Fruit fly (Drosophila melanogaster) whole organism, embryonic: ENCODE data around the gene CG7536.

Source experiments
- Ada2b ChIP-seq: fragments of 200-800 bp; sonication (Bioruptor generic); IDR thresholded peaks from 2 replicates; pipeline ENCODE4 v1.3.6; 2022; ENCODE audit warnings: missing biosample characterization, missing genetic modification characterization
- Asciz ChIP-seq: fragments of 200-800 bp; sonication (Bioruptor generic); optimal IDR thresholded peaks from 2 replicates; lab custom pipeline; 2017; ENCODE audit warnings: missing biosample characterization, mild to moderate bottlenecking, missing genetic modification characterization, missing genetic modification reagents
- CG10274 ChIP-seq: fragments of 200-800 bp; sonication (Bioruptor generic); optimal IDR thresholded peaks from 3 replicates; lab custom pipeline; 2017; ENCODE audit warnings: missing biosample characterization, mild to moderate bottlenecking, missing genetic modification characterization
- CG10959 ChIP-seq: fragments of 200-800 bp; sonication (Bioruptor generic); IDR thresholded peaks from 2 replicates; pipeline ENCODE4 v1.3.6; 2022; ENCODE audit warnings: missing biosample characterization, missing genetic modification characterization
- CG11456 ChIP-seq: fragments of 200-800 bp; sonication (Bioruptor generic); IDR thresholded peaks from 3 replicates; pipeline ENCODE4 v1.3.6; 2022; ENCODE audit warnings: missing biosample characterization, missing genetic modification characterization
- CG12942 ChIP-seq: fragments of 200-800 bp; sonication (Bioruptor generic); optimal IDR thresholded peaks from 3 replicates; lab custom pipeline; 2016; ENCODE audit warnings: missing biosample characterization, missing genetic modification characterization
- CG14050 ChIP-seq: fragments of 200-800 bp; sonication (Bioruptor generic); IDR thresholded peaks from 3 replicates; pipeline ENCODE4 v1.3.6; 2022; ENCODE audit warnings: missing biosample characterization, missing genetic modification characterization
- CG14710 ChIP-seq: fragments of 200-800 bp; sonication (Bioruptor generic); optimal IDR thresholded peaks from 3 replicates; lab custom pipeline; 2019; ENCODE audit warnings: missing biosample characterization, mild to moderate bottlenecking, missing genetic modification characterization, moderate library complexity
- CG15073 ChIP-seq: fragments of 200-800 bp; sonication (Bioruptor generic); optimal IDR thresholded peaks from 2 replicates; lab custom pipeline; 2016; ENCODE audit warnings: missing biosample characterization, missing genetic modification characterization
- CG17912 ChIP-seq: fragments of 200-800 bp; sonication (Bioruptor generic); optimal IDR thresholded peaks from 2 replicates; lab custom pipeline; 2018; ENCODE audit warnings: missing biosample characterization, mild to moderate bottlenecking, missing genetic modification characterization
- CG2678 ChIP-seq: fragments of 200-800 bp; sonication (Bioruptor generic); optimal IDR thresholded peaks from 3 replicates; lab custom pipeline; 2019; ENCODE audit warnings: missing biosample characterization, mild to moderate bottlenecking, missing genetic modification characterization, moderate library complexity
- CG31365 ChIP-seq: fragments of 200-800 bp; sonication (Bioruptor generic); optimal IDR thresholded peaks from 2 replicates; lab custom pipeline; 2018; ENCODE audit warnings: missing biosample characterization, mild to moderate bottlenecking, missing genetic modification characterization
- CG4282 ChIP-seq: fragments of 200-800 bp; sonication (Bioruptor generic); optimal IDR thresholded peaks from 2 replicates; lab custom pipeline; 2016; ENCODE audit warnings: missing biosample characterization, missing genetic modification characterization
- CG4360 ChIP-seq: fragments of 200-800 bp; sonication (Bioruptor generic); IDR thresholded peaks from 2 replicates; pipeline ENCODE4 v1.3.6; 2022; ENCODE audit warnings: missing biosample characterization, missing genetic modification characterization
- CG43689 ChIP-seq: fragments of 200-800 bp; sonication (Bioruptor generic); IDR thresholded peaks from 2 replicates; pipeline ENCODE4 v1.3.6; 2022; ENCODE audit warnings: missing biosample characterization, missing genetic modification characterization
- CG4730 ChIP-seq: fragments of 200-800 bp; sonication (Bioruptor generic); IDR thresholded peaks from 2 replicates; pipeline ENCODE4 v1.3.6; 2022; ENCODE audit warnings: missing biosample characterization, missing genetic modification characterization
- CG5180 ChIP-seq: fragments of 200-800 bp; sonication (Bioruptor generic); optimal IDR thresholded peaks from 3 replicates; lab custom pipeline; 2017; ENCODE audit warnings: missing biosample characterization, missing genetic modification characterization, mild to moderate bottlenecking, moderate library complexity, missing genetic modification reagents
- CG7357 ChIP-seq: fragments of 200-800 bp; sonication (Bioruptor generic); IDR thresholded peaks from 3 replicates; pipeline ENCODE4 v1.3.6; 2022; ENCODE audit warnings: missing biosample characterization, missing genetic modification characterization
- CG7556 ChIP-seq: fragments of 200-800 bp; sonication (Bioruptor generic); optimal IDR thresholded peaks from 2 replicates; lab custom pipeline; 2017; ENCODE audit warnings: missing biosample characterization, mild to moderate bottlenecking, missing genetic modification characterization
- CHES-1-like ChIP-seq: fragments of 200-800 bp; sonication (Bioruptor generic); optimal IDR thresholded peaks from 2 replicates; lab custom pipeline; 2016; ENCODE audit warnings: missing biosample characterization, missing genetic modification characterization
- Camta ChIP-seq: fragments of 200-800 bp; sonication (Bioruptor generic); optimal IDR thresholded peaks from 2 replicates; lab custom pipeline; 2016; ENCODE audit warnings: missing biosample characterization, missing genetic modification characterization
- Dip3 ChIP-seq: fragments of 200-800 bp; sonication (Bioruptor generic); optimal IDR thresholded peaks from 3 replicates; lab custom pipeline; 2016; ENCODE audit warnings: missing biosample characterization, missing genetic modification characterization
- Doc2 ChIP-seq: fragments of 200-800 bp; sonication (Bioruptor generic); IDR thresholded peaks from 2 replicates; pipeline ENCODE4 v1.3.6; 2022; ENCODE audit warnings: missing biosample characterization, missing genetic modification characterization
- Eip74EF ChIP-seq, 2 experiments: fragments of 200-800 bp in 1 of 2; fragments of >200 bp in 1 of 2; sonication (Bioruptor generic) in 1 of 2; optimal IDR thresholded peaks; 2 replicates each; lab custom pipeline; 2017 to 2019; ENCODE audit warnings: missing biosample characterization in 2 of 2, missing genetic modification characterization in 2 of 2, mild to moderate bottlenecking in 1 of 2, moderate library complexity in 1 of 2
- Fer2 ChIP-seq: fragments of 200-800 bp; sonication (Bioruptor generic); optimal IDR thresholded peaks from 2 replicates; lab custom pipeline; 2018; ENCODE audit warnings: missing biosample characterization, mild to moderate bottlenecking, missing genetic modification characterization, moderate library complexity
- GATAe ChIP-seq: fragments of 200-800 bp; sonication (Bioruptor generic); conservative IDR thresholded peaks from 2 replicates; pipeline ENCODE4 v1.3.6; 2022; ENCODE audit warnings: missing biosample characterization, missing genetic modification characterization
- HHEX ChIP-seq: fragments of 200-800 bp; sonication (Bioruptor generic); optimal IDR thresholded peaks from 3 replicates; lab custom pipeline; 2017; ENCODE audit warnings: missing biosample characterization, mild to moderate bottlenecking, missing genetic modification characterization, missing genetic modification reagents
- Hr78 ChIP-seq, 2 experiments: fragments of 200-800 bp in 1 of 2; fragments of >200 bp in 1 of 2; sonication (Bioruptor generic) in 1 of 2; optimal IDR thresholded peaks; 2 replicates each; lab custom pipeline; 2017 to 2019; ENCODE audit warnings: missing biosample characterization in 2 of 2, missing genetic modification characterization in 2 of 2, mild to moderate bottlenecking in 1 of 2, moderate library complexity in 1 of 2
- Nf-YA ChIP-seq: fragments of 200-800 bp; sonication (Bioruptor generic); IDR thresholded peaks from 2 replicates; pipeline ENCODE4 v1.3.6; 2022; ENCODE audit warnings: missing biosample characterization, missing genetic modification characterization
- Optix ChIP-seq: fragments of 200-800 bp; sonication (Bioruptor generic); IDR thresholded peaks from 3 replicates; pipeline ENCODE4 v1.3.6; 2022; ENCODE audit warnings: missing biosample characterization, missing genetic modification characterization
- Pdp1 ChIP-seq, 2 experiments: fragments of 200-800 bp; sonication (Bioruptor generic); optimal IDR thresholded peaks; 3 replicates each; lab custom pipeline; 2016; ENCODE audit warnings: missing biosample characterization in 2 of 2, missing genetic modification characterization in 2 of 2, mild to moderate bottlenecking in 1 of 2, moderate library complexity in 1 of 2
- Six4 ChIP-seq: fragments of 200-800 bp; sonication (Bioruptor generic); optimal IDR thresholded peaks from 2 replicates; lab custom pipeline; 2016; ENCODE audit warnings: missing biosample characterization, missing genetic modification characterization
- amos ChIP-seq: fragments of 200-800 bp; sonication (Bioruptor generic); IDR thresholded peaks from 2 replicates; pipeline ENCODE4 v1.3.6; 2022; ENCODE audit warnings: missing biosample characterization, missing genetic modification characterization; ENCODE audit not compliant: partially characterized antibody
- aop ChIP-seq: fragments of 200-800 bp; sonication (Bioruptor generic); IDR thresholded peaks from 2 replicates; pipeline ENCODE4 v1.3.6; 2022; ENCODE audit warnings: missing biosample characterization, missing genetic modification characterization
- bsh ChIP-seq, 2 experiments: fragments of 200-800 bp; sonication (Bioruptor generic); optimal IDR thresholded peaks; 2 replicates each; lab custom pipeline; 2017 to 2018; ENCODE audit warnings: mild to moderate bottlenecking in 2 of 2, missing biosample characterization in 2 of 2, missing genetic modification characterization in 2 of 2, moderate library complexity in 1 of 2
- crp ChIP-seq, 2 experiments: fragments of 200-800 bp; sonication (Bioruptor generic); optimal IDR thresholded peaks; 2 replicates in 1 of 2; 3 replicates in 1 of 2; lab custom pipeline; 2017; ENCODE audit warnings: missing biosample characterization in 2 of 2, missing genetic modification characterization in 2 of 2, mild to moderate bottlenecking in 1 of 2, moderate library complexity in 1 of 2
- esg ChIP-seq: fragments of 200-800 bp; sonication (Bioruptor generic); conservative IDR thresholded peaks from 2 replicates; pipeline ENCODE4 v1.3.6; 2022; ENCODE audit warnings: missing biosample characterization, missing genetic modification characterization
- kay ChIP-seq: fragments of 200-800 bp; sonication (Bioruptor generic); optimal IDR thresholded peaks from 2 replicates; lab custom pipeline; 2016; ENCODE audit warnings: missing biosample characterization, missing genetic modification characterization
- lola ChIP-seq, 3 experiments: fragments of >200 bp in 2 of 3; fragments of 200-800 bp in 1 of 3; sonication (Bioruptor generic) in 1 of 3; optimal IDR thresholded peaks; 2 replicates each; lab custom pipeline; 2017 to 2019; ENCODE audit warnings: missing biosample characterization in 3 of 3, missing genetic modification characterization in 3 of 3, mild to moderate bottlenecking in 1 of 3, moderate library complexity in 1 of 3
- maf-S ChIP-seq: fragments of 200-800 bp; sonication (Bioruptor generic); optimal IDR thresholded peaks from 2 replicates; lab custom pipeline; 2016; ENCODE audit warnings: missing biosample characterization, missing genetic modification characterization
- nerfin-2 ChIP-seq: fragments of 200-800 bp; sonication (Bioruptor generic); IDR thresholded peaks from 2 replicates; pipeline ENCODE4 v1.3.6; 2022; ENCODE audit warnings: missing biosample characterization, missing genetic modification characterization; ENCODE audit not compliant: partially characterized antibody
- nom ChIP-seq: fragments of 200-800 bp; sonication (Bioruptor generic); optimal IDR thresholded peaks from 2 replicates; lab custom pipeline; 2017; ENCODE audit warnings: missing biosample characterization, missing genetic modification characterization, mild to moderate bottlenecking, moderate library complexity, missing genetic modification reagents
- odd ChIP-seq: fragments of 200-800 bp; sonication (Bioruptor generic); optimal IDR thresholded peaks from 2 replicates; lab custom pipeline; 2017; ENCODE audit warnings: missing biosample characterization, mild to moderate bottlenecking, missing genetic modification characterization
- salm ChIP-seq: fragments of 200-800 bp; sonication (Bioruptor generic); optimal IDR thresholded peaks from 2 replicates; lab custom pipeline; 2018; ENCODE audit warnings: missing biosample characterization, mild to moderate bottlenecking, missing genetic modification characterization
- sc ChIP-seq, 3 experiments: fragments of >200 bp in 2 of 3; fragments of 200-800 bp in 1 of 3; sonication (Bioruptor generic) in 1 of 3; optimal IDR thresholded peaks; 2 replicates in 2 of 3; 3 replicates in 1 of 3; lab custom pipeline; 2017; ENCODE audit warnings: mild to moderate bottlenecking in 1 of 3, missing biosample characterization in 1 of 3, missing genetic modification characterization in 1 of 3, missing genetic modification reagents in 1 of 3
- ssp ChIP-seq: fragments of 200-800 bp; sonication (Bioruptor generic); IDR thresholded peaks from 2 replicates; pipeline ENCODE4 v1.3.6; 2022; ENCODE audit warnings: missing biosample characterization, missing genetic modification characterization
- tll ChIP-seq, 2 experiments: fragments of 200-800 bp in 1 of 2; fragments of >200 bp in 1 of 2; sonication (Bioruptor generic) in 1 of 2; optimal IDR thresholded peaks; 2 replicates each; lab custom pipeline; 2017 to 2019; ENCODE audit warnings: missing biosample characterization in 2 of 2, missing genetic modification characterization in 2 of 2, mild to moderate bottlenecking in 1 of 2, moderate library complexity in 1 of 2
- zfh1 ChIP-seq: fragments of 200-800 bp; sonication (Bioruptor generic); IDR thresholded peaks from 3 replicates; pipeline ENCODE4 v1.3.6; 2022; ENCODE audit warnings: missing biosample characterization, missing genetic modification characterization

The CG7536 gene

dm6 chrX:18092810-18093222 lies 4.5 kb upstream of the CG7536 start, which contains the start of gene RhoGAP16F (continued):
- TF ChIP-seq Fer2 (tag; lab: Kevin White, UChicago) (peak; percentile 66), bsh (GFP tag; optimal IDR thresholded peaks at IDR 0.05; lab: Kevin White, UChicago) (peak in 1 of 2 experiments; percentile 87), HHEX (GFP tag; lab: Kevin White, UChicago) (peak; percentile 74), Nf-YA (GFP tag; lab: Robert Waterston, UW) (peak; percentile 43; the same call in 1 of the 2 replicates), kay (GFP tag; lab: Kevin White, UChicago) (peak; percentile 75), CG17912 (GFP tag; lab: Kevin White, UChicago) (peak; percentile 55), CG7357 (GFP tag; lab: Robert Waterston, UW) (peak; percentile 71; the same call in 2 of the 3 replicates), salm (peak; percentile 66), CG14050 (GFP tag; lab: Robert Waterston, UW) (peak; percentile 73), CG10274 (GFP tag; lab: Kevin White, UChicago) (peak; percentile 64), nerfin-2 (GFP tag; lab: Robert Waterston, UW) (no peak), Pdp1 (GFP tag; optimal IDR thresholded peaks at IDR 0.05; lab: Kevin White, UChicago) (peak; percentile 84 to 95), ssp (GFP tag; lab: Robert Waterston, UW) (peak; percentile 77), CG4730 (GFP tag; lab: Robert Waterston, UW) (peak; percentile 70), crp (GFP tag; optimal IDR thresholded peaks at IDR 0.05; lab: Kevin White, UChicago) (peak in 1 of 2 experiments; percentile 33), CG5180 (GFP tag; lab: Kevin White, UChicago) (peak; percentile 42), CG15073 (GFP tag; lab: Kevin White, UChicago) (peak; percentile 47), CG10959 (GFP tag; lab: Robert Waterston, UW) (peak; percentile 61), Hr78 (GFP tag; optimal IDR thresholded peaks at IDR 0.05; lab: Kevin White, UChicago) (peak in 1 of 2 experiments; percentile 29), nom (GFP tag; lab: Kevin White, UChicago) (peak; percentile 60), CG14710 (tag; lab: Kevin White, UChicago) (peak; percentile 83), tll (GFP tag; optimal IDR thresholded peaks at IDR 0.05; lab: Kevin White, UChicago) (peak; percentile 4 to 74), Dip3 (GFP tag; lab: Kevin White, UChicago) (peak; percentile 79), CG11456 (GFP tag; lab: Robert Waterston, UW) (peak; percentile 73), Six4 (peak; percentile 78), Eip74EF (GFP tag; optimal IDR thresholded peaks at IDR 0.05; lab: Kevin White, UChicago) (peak in 1 of 2 experiments; percentile 63), GATAe (GFP tag; lab: Robert Waterston, UW) (no peak), Asciz (peak; percentile 74), esg (GFP tag; lab: Robert Waterston, UW) (peak; percentile 76), CG4360 (GFP tag; lab: Robert Waterston, UW) (peak; percentile 45; the same call in 1 of the 2 replicates), Camta (GFP tag; lab: Kevin White, UChicago) (peak; percentile 51), CG43689 (GFP tag; lab: Robert Waterston, UW) (peak; percentile 19; the same call in 1 of the 2 replicates), CHES-1-like (GFP tag; lab: Kevin White, UChicago) (peak; percentile 28), CG2678 (tag; lab: Kevin White, UChicago) (peak; percentile 88), Ada2b (GFP tag; lab: Robert Waterston, UW) (peak; percentile 70), lola (GFP tag; optimal IDR thresholded peaks at IDR 0.05; lab: Kevin White, UChicago) (peak in 1 of 3 experiments; percentile 78), odd (GFP tag; lab: Kevin White, UChicago) (peak; percentile 64), CG4282 (GFP tag; lab: Kevin White, UChicago) (peak; percentile 16), Optix (GFP tag; lab: Robert Waterston, UW) (peak; percentile 68; the same call in 1 of the 3 replicates), maf-S (GFP tag; lab: Kevin White, UChicago) (peak; percentile 49), aop (no peak), CG12942 (GFP tag; lab: Kevin White, UChicago) (peak; percentile 77), sc (optimal IDR thresholded peaks at IDR 0.05; lab: Kevin White, UChicago) (no peak), sc (GFP tag; optimal IDR thresholded peaks at IDR 0.05; lab: Kevin White, UChicago) (peak; percentile 62), Doc2 (no peak), CG7556 (GFP tag; lab: Kevin White, UChicago) (peak; percentile 76), amos (no peak), CG31365 (tag; lab: Kevin White, UChicago) (peak; percentile 44), zfh1 (GFP tag; lab: Robert Waterston, UW) (peak; percentile 90)
